Worm (Caenorhabditis elegans) whole organism, L2 larva: ENCODE measurements around the gene R02F2.6.
A peak's percentile ranks its signal among the peaks of the same experiment; 100 is the strongest.

Source experiments
- F13H6.1 ChIP-seq: sonication (generic microtip); optimal IDR thresholded peaks from 2 replicates; lab custom pipeline; 2016; ENCODE audit warnings: missing genetic modification characterization, missing compliant biosample characterization
- ama-1 ChIP-seq: fragments of 150-350 bp; optimal IDR thresholded peaks from 2 replicates; lab custom pipeline; 2018; ENCODE audit warnings: inconsistent platforms
- ceh-16 ChIP-seq: fragments of 150-350 bp; optimal IDR thresholded peaks from 2 replicates; lab custom pipeline; 2014; ENCODE audit warnings: missing biosample characterization, missing genetic modification characterization
- ceh-82 ChIP-seq: fragments of 150-350 bp; optimal IDR thresholded peaks from 2 replicates; lab custom pipeline; 2014; ENCODE audit warnings: missing biosample characterization, missing genetic modification characterization
- egl-27 ChIP-seq: sonication (generic microtip); optimal IDR thresholded peaks from 3 replicates; lab custom pipeline; 2017; ENCODE audit warnings: missing biosample characterization, missing genetic modification reagents, missing genetic modification characterization
- fos-1 ChIP-seq: fragments of 150-350 bp; optimal IDR thresholded peaks from 2 replicates; lab custom pipeline; 2014; ENCODE audit warnings: missing biosample characterization, missing genetic modification characterization
- gmeb-1 ChIP-seq: fragments of 150-350 bp; optimal IDR thresholded peaks from 2 replicates; lab custom pipeline; 2014; ENCODE audit warnings: missing biosample characterization, missing genetic modification characterization
- lin-13 ChIP-seq: fragments of 150-350 bp; optimal IDR thresholded peaks from 2 replicates; lab custom pipeline; 2014; ENCODE audit warnings: missing biosample characterization, missing genetic modification reagents, missing genetic modification characterization
- nhr-10 ChIP-seq: sonication (generic microtip); optimal IDR thresholded peaks from 2 replicates; lab custom pipeline; 2017; ENCODE audit warnings: missing biosample characterization, missing genetic modification characterization
- nhr-129 ChIP-seq: fragments of 150-350 bp; optimal IDR thresholded peaks from 2 replicates; lab custom pipeline; 2014; ENCODE audit warnings: missing biosample characterization, missing genetic modification characterization
- nhr-21 ChIP-seq: fragments of 150-350 bp; optimal IDR thresholded peaks from 2 replicates; lab custom pipeline; 2014; ENCODE audit warnings: missing biosample characterization, missing genetic modification characterization
- nhr-23 ChIP-seq: fragments of 150-350 bp; optimal IDR thresholded peaks from 2 replicates; lab custom pipeline; 2014; ENCODE audit warnings: missing biosample characterization, missing genetic modification reagents, missing genetic modification characterization
- nhr-77 ChIP-seq: fragments of 150-350 bp; optimal IDR thresholded peaks from 2 replicates; lab custom pipeline; 2014; ENCODE audit warnings: missing biosample characterization, missing genetic modification characterization
- snpc-4 ChIP-seq: fragments of 150-350 bp; optimal IDR thresholded peaks from 2 replicates; lab custom pipeline; 2014; ENCODE audit warnings: missing biosample characterization, missing genetic modification characterization
- ztf-1 ChIP-seq: fragments of 200-800 bp; sonication (Bioruptor generic); conservative IDR thresholded peaks from 2 replicates; pipeline ENCODE4 v1.3.6; 2022; ENCODE audit warnings: missing genetic modification characterization, missing compliant biosample characterization
- ztf-4 ChIP-seq: fragments of 150-350 bp; optimal IDR thresholded peaks from 2 replicates; lab custom pipeline; 2014; ENCODE audit warnings: missing biosample characterization, missing genetic modification characterization

Gene R02F2.6

DNA sequence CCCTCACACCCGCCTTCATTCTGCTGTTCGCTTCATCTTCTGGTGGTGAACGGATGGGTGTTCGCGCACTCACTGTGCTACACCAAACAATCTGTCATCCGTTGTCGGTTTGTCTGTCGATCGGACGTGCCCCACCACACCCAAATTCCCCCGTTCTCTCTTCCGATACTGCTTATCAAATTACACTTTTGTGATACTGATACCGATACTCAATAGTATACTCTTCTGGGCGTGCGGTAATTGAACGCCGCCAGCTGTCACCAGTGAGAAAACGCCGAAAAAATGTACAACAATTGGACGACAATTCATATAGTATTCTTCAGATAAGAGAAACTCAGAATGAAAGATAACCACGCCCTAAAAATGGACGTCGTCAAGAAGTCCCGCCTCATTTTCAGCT, 40.7 kb downstream of the R02F2.6 start:
- TF ChIP-seq nhr-23 (tag; lab: Kevin White, UChicago) (no peak), fos-1 (tag; lab: Kevin White, UChicago) (peak; percentile 35), F13H6.1 (no peak)

DNA sequence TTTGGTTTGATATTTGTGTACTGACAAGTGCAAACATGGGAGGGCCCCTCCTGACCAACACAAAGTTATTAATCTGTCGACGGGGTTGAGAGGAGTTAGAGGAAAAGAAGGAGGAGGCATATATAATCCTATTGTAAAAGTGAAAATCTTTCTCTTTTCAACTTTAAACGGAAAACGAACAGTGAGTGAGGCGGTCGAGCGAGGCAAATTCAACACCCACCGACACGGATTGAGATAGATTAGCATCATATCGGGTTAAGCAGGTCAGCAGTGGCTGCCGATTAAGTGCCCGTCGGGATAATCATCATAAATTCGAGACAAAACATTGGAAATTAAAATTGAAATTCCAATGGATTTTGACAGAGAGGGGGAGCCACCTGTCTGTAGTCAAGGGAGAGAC, 42.4 kb downstream of the R02F2.6 start:
- TF ChIP-seq ztf-4 (tag; lab: Kevin White, UChicago) (no peak), lin-13 (no peak), nhr-21 (tag; lab: Kevin White, UChicago) (no peak), ceh-82 (tag; lab: Kevin White, UChicago) (no peak), nhr-23 (tag; lab: Kevin White, UChicago) (no peak), ceh-16 (tag; lab: Kevin White, UChicago) (no peak), ztf-1 (GFP tag; lab: Robert Waterston, UW) (no peak), fos-1 (tag; lab: Kevin White, UChicago) (no peak), nhr-129 (no peak), egl-27 (tag; lab: Kevin White, UChicago) (no peak), nhr-10 (tag; lab: Kevin White, UChicago) (no peak), ama-1 (lab: Kevin White, UChicago) (no peak), snpc-4 (no peak), nhr-77 (tag; lab: Kevin White, UChicago) (no peak), gmeb-1 (tag; lab: Kevin White, UChicago) (no peak)
